Worm (Caenorhabditis elegans) whole organism, L4 larva: ENCODE data around the gene tmem-145.
A peak's percentile ranks its signal among the peaks of the same experiment; 100 is the strongest.

Source experiments
- aha-1 ChIP-seq: fragments of 150-350 bp; peaks from one replicate; lab custom pipeline; 2014; ENCODE audit warnings: missing biosample characterization, missing genetic modification characterization
- ceh-28 ChIP-seq: fragments of 150-350 bp; optimal IDR thresholded peaks from 2 replicates; lab custom pipeline; 2014; ENCODE audit warnings: missing biosample characterization, missing genetic modification reagents, missing genetic modification characterization
- ces-1 ChIP-seq: fragments of 150-350 bp; sonication (generic microtip); optimal IDR thresholded peaks from 4 replicates; lab custom pipeline; 2014; ENCODE audit warnings: missing biosample characterization, missing genetic modification reagents, missing genetic modification characterization
- egl-27 ChIP-seq: sonication (generic microtip); optimal IDR thresholded peaks from 3 replicates; lab custom pipeline; 2017; ENCODE audit warnings: missing biosample characterization, missing genetic modification reagents, missing genetic modification characterization
- nhr-28 ChIP-seq: fragments of 150-350 bp; optimal IDR thresholded peaks from 2 replicates; lab custom pipeline; 2014; ENCODE audit warnings: missing biosample characterization, missing genetic modification characterization
- nhr-77 ChIP-seq: fragments of 150-350 bp; optimal IDR thresholded peaks from 2 replicates; lab custom pipeline; 2014; ENCODE audit warnings: missing biosample characterization, missing genetic modification characterization
- sdz-12 ChIP-seq: fragments of 200-800 bp; sonication (Bioruptor generic); optimal IDR thresholded peaks from 2 replicates; lab custom pipeline; 2018; ENCODE audit warnings: mild to moderate bottlenecking, missing genetic modification characterization, missing compliant biosample characterization
- snpc-4 ChIP-seq: fragments of 150-350 bp; optimal IDR thresholded peaks from 2 replicates; lab custom pipeline; 2014; ENCODE audit warnings: missing biosample characterization, missing genetic modification characterization
- tag-97 ChIP-seq: fragments of 200-800 bp; sonication (Bioruptor generic); IDR thresholded peaks from 2 replicates; pipeline ENCODE4 v1.3.6; 2022; ENCODE audit warnings: missing genetic modification characterization, missing compliant biosample characterization
- unc-130 ChIP-seq: sonication (generic microtip); optimal IDR thresholded peaks from 2 replicates; lab custom pipeline; 2016; ENCODE audit warnings: missing genetic modification reagents, missing genetic modification characterization, missing compliant biosample characterization
- unc-39 ChIP-seq: sonication (generic microtip); optimal IDR thresholded peaks from 2 replicates; lab custom pipeline; 2017; ENCODE audit warnings: missing biosample characterization, missing genetic modification characterization
- zag-1 ChIP-seq: fragments of 150-350 bp; optimal IDR thresholded peaks from 2 replicates; lab custom pipeline; 2014; ENCODE audit warnings: missing biosample characterization, missing genetic modification characterization

- TF ChIP-seq unc-39 (tag; lab: Kevin White, UChicago) (no peak), tag-97 (GFP tag; lab: Robert Waterston, UW) (no peak), nhr-77 (tag; lab: Kevin White, UChicago) (no peak), egl-27 (tag; lab: Kevin White, UChicago) (no peak), ceh-28 (tag; lab: Kevin White, UChicago) (no peak), aha-1 (tag; lab: Kevin White, UChicago) (peak; percentile 16), sdz-12 (no peak), nhr-28 (tag; lab: Kevin White, UChicago) (no peak), ces-1 (GFP tag; lab: Kevin White, UChicago) (no peak), zag-1 (tag; lab: Kevin White, UChicago) (no peak), snpc-4 (tag; lab: Kevin White, UChicago) (no peak), unc-130 (no peak)
These were observed 16.7 kb downstream of the tmem-145 start, which contains the start of gene B0198.3 for ce11 chrX:12056973-12057372.
